Fruit fly (Drosophila melanogaster): ENCODE data around the gene CG9014.

The CG9014 gene

DNA sequence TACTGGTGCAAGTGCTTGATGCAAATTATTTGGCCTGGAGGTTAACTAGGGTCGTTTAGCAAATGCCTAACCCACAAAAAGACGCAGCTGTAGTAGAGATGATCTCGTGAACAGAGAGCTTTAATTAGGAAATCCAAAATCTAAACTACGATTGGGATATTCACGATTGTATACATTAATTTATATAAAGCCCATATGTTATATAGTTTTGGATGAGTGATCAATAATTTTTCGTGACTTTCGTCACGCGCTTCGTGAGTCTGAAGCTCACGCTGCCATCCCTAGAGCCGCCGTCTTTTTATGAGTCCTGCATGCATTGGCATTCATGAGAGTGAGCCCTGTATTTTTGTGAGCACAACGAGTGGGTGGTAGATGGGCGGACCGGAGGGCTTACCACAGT lies 24.4 kb downstream of the CG9014 start:
- TF ChIP-seq Abd-B (GFP tag; optimal IDR thresholded peaks at IDR 0.05) (no peak), Dfd (GFP tag; optimal IDR thresholded peaks at IDR 0.05) (no peak), nerfin-1 (tag; optimal IDR thresholded peaks at IDR 0.05) (no peak), HmgZ (tag; optimal IDR thresholded peaks at IDR 0.05) (no peak), CG9797 (GFP tag; optimal IDR thresholded peaks at IDR 0.05) (no peak), Hr3 (GFP tag; optimal IDR thresholded peaks at IDR 0.05) (no peak), CG18011 (GFP tag; optimal IDR thresholded peaks at IDR 0.05) (no peak), Dp (GFP tag; optimal IDR thresholded peaks at IDR 0.05) (no peak)

Measured in whole organism, embryonic.